Comparison of ENCODE assay signal across 5 worm cellular contexts in the genomic region with DNA sequence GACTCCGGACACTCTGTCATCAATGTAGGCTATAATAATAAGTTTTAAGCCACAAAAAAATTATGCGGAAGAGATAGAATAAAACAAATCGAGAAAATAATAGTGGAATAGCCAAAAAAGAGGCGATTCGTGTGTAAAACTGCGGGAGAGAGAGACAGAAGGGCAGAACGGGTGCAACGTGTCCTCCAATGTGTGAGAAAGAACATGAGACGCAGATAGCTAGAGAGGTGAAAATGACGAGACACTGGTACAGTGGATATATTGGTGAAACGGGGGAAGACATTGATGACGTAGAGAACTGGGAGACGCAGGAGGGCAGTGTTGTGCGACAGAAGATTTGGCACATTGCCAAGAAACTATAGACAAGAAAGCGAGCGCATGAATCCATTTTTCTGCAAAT.
TF ChIP-seq lines count a peak whose summit lies in the region.

A gene (minus strand): TSS at position 101 of the 400 bp plus-strand sequence.

TF ChIP-seq in whole organism, L1 larva, 84 proteins besides CTCF, POLR2A, EP300 and RAD21 (continues in another document):
- TF ChIP-seq mef-2 (tag; optimal IDR thresholded peaks at IDR 0.05; lab: Kevin White, UChicago) (peak; percentile 64), pqm-1 (tag; optimal IDR thresholded peaks at IDR 0.05; lab: Kevin White, UChicago) (no peak), sptf-1 (tag; optimal IDR thresholded peaks at IDR 0.05; lab: Kevin White, UChicago) (no peak), nhr-11 (tag; optimal IDR thresholded peaks at IDR 0.05; lab: Kevin White, UChicago) (peak; percentile 71), mep-1 (tag; optimal IDR thresholded peaks at IDR 0.05; lab: Kevin White, UChicago) (peak; percentile 68), nhr-90 (tag; optimal IDR thresholded peaks at IDR 0.05; lab: Kevin White, UChicago; ENCODE audit: poor library complexity) (peak; percentile 79), unc-62 (GFP tag; optimal IDR thresholded peaks at IDR 0.05; lab: Kevin White, UChicago) (no peak), nhr-20 (tag; optimal IDR thresholded peaks at IDR 0.05; lab: Kevin White, UChicago) (peak; percentile 87), lin-15B (tag; optimal IDR thresholded peaks at IDR 0.05; lab: Kevin White, UChicago) (no peak), fos-1 (tag; optimal IDR thresholded peaks at IDR 0.05; lab: Kevin White, UChicago) (peak; percentile 81), snu-23 (GFP tag; optimal IDR thresholded peaks at IDR 0.05; lab: Kevin White, UChicago) (peak; percentile 87), ceh-63 (GFP tag; optimal IDR thresholded peaks at IDR 0.05; lab: Kevin White, UChicago) (no peak), F16B12.6 (tag; optimal IDR thresholded peaks at IDR 0.05; lab: Kevin White, UChicago) (peak; percentile 42), C34B4.2 (tag; optimal IDR thresholded peaks at IDR 0.05; lab: Kevin White, UChicago) (no peak), lin-39 (tag; optimal IDR thresholded peaks at IDR 0.05; lab: Kevin White, UChicago) (peak; percentile 53), unc-86 (tag; optimal IDR thresholded peaks at IDR 0.05; lab: Kevin White, UChicago) (peak; percentile 71), lin-35 (GFP tag; optimal IDR thresholded peaks at IDR 0.05; lab: Kevin White, UChicago) (peak; percentile 62 to 65)

TF ChIP-seq in whole organism, L3 larva, 47 proteins besides CTCF, POLR2A, EP300 and RAD21 (continues in another document):
- TF ChIP-seq sea-2 (GFP tag; optimal IDR thresholded peaks at IDR 0.05; lab: Kevin White, UChicago) = no peak
- TF ChIP-seq snpc-4 (tag; optimal IDR thresholded peaks at IDR 0.05; lab: Kevin White, UChicago) = peak; percentile 23
- TF ChIP-seq nhr-23 (tag; optimal IDR thresholded peaks at IDR 0.05; lab: Kevin White, UChicago) = peak; percentile 90
- peak; percentile 79 for TF ChIP-seq skn-1 (tag; optimal IDR thresholded peaks at IDR 0.05; lab: Kevin White, UChicago)
- peak; percentile 81 for TF ChIP-seq fkh-2 (tag; optimal IDR thresholded peaks at IDR 0.05; lab: Kevin White, UChicago)
- TF ChIP-seq ztf-11 (tag; optimal IDR thresholded peaks at IDR 0.05; lab: Kevin White, UChicago) = no peak
- peak; percentile 57 for TF ChIP-seq elt-1 (tag; optimal IDR thresholded peaks at IDR 0.05; lab: Kevin White, UChicago)
- no peak for TF ChIP-seq pha-4 (tag; optimal IDR thresholded peaks at IDR 0.05; lab: Kevin White, UChicago)
- TF ChIP-seq nhr-76 (tag; optimal IDR thresholded peaks at IDR 0.05; lab: Kevin White, UChicago) = peak; percentile 52
- peak; percentile 50 for TF ChIP-seq nhr-11 (tag; optimal IDR thresholded peaks at IDR 0.05; lab: Kevin White, UChicago)
- TF ChIP-seq nhr-67 (tag; optimal IDR thresholded peaks at IDR 0.05; lab: Kevin White, UChicago) = no peak
- TF ChIP-seq ceh-82 (tag; optimal IDR thresholded peaks at IDR 0.05; lab: Kevin White, UChicago) = peak; percentile 74
- peak; percentile 11 for TF ChIP-seq pqm-1 (tag; optimal IDR thresholded peaks at IDR 0.05; lab: Kevin White, UChicago)
- no peak for TF ChIP-seq fos-1 (tag; optimal IDR thresholded peaks at IDR 0.05; lab: Kevin White, UChicago)
- TF ChIP-seq nhr-12 (tag; optimal IDR thresholded peaks at IDR 0.05; lab: Kevin White, UChicago) = no peak
- TF ChIP-seq aly-2 (tag; optimal IDR thresholded peaks at IDR 0.05; lab: Kevin White, UChicago) = no peak
- TF ChIP-seq jun-1 (tag; optimal IDR thresholded peaks at IDR 0.05; lab: Kevin White, UChicago) = peak; percentile 55
- no peak for TF ChIP-seq nhr-28 (tag; optimal IDR thresholded peaks at IDR 0.05; lab: Kevin White, UChicago)
- TF ChIP-seq ceh-9 (tag; optimal IDR thresholded peaks at IDR 0.05; lab: Kevin White, UChicago) = no peak

TF ChIP-seq in whole organism, early embryonic, 17 proteins besides CTCF, POLR2A, EP300 and RAD21:
- TF ChIP-seq sea-1 (GFP tag; conservative IDR thresholded peaks at IDR 0.05; lab: Robert Waterston, UW) (no peak), hmbx-1 (tag; optimal IDR thresholded peaks at IDR 0.05; lab: Kevin White, UChicago) (no peak), hmg-4 (GFP tag; optimal IDR thresholded peaks at IDR 0.05; lab: Kevin White, UChicago) (peak; percentile 34), ceh-13 (GFP tag; optimal IDR thresholded peaks at IDR 0.05; lab: Kevin White, UChicago) (no peak), ama-1 (optimal IDR thresholded peaks at IDR 0.05; lab: Kevin White, UChicago) (no peak), tbx-11 (GFP tag; IDR thresholded peaks at IDR 0.05; lab: Robert Waterston, UW) (no peak), aly-1 (tag; optimal IDR thresholded peaks at IDR 0.05; lab: Kevin White, UChicago) (no peak), F13C5.2 (tag; optimal IDR thresholded peaks at IDR 0.05; lab: Kevin White, UChicago) (peak; percentile 61), scrt-1 (GFP tag; IDR thresholded peaks at IDR 0.05; lab: Robert Waterston, UW) (no peak), pes-1 (GFP tag; IDR thresholded peaks at IDR 0.05; lab: Robert Waterston, UW) (no peak), B0310.2 (tag; optimal IDR thresholded peaks at IDR 0.05; lab: Kevin White, UChicago) (no peak), ceh-36 (tag; optimal IDR thresholded peaks at IDR 0.05; lab: Kevin White, UChicago) (no peak)

TF ChIP-seq in whole organism, midembryonic, 9 proteins besides CTCF, POLR2A, EP300 and RAD21:
- TF ChIP-seq ref-1 (GFP tag; conservative IDR thresholded peaks at IDR 0.05; lab: Robert Waterston, UW) = no peak
- 0 out of 2 replicates have a peak, but pooled peaks have one; percentile 36 for TF ChIP-seq ztf-23 (GFP tag; IDR thresholded peaks at IDR 0.05; lab: Robert Waterston, UW)
- TF ChIP-seq flt-1 (GFP tag; IDR thresholded peaks at IDR 0.05; lab: Robert Waterston, UW) = no peak
- peak; percentile 68 for TF ChIP-seq cog-1 (tag; optimal IDR thresholded peaks at IDR 0.05; lab: Kevin White, UChicago)
- TF ChIP-seq ztf-29 (GFP tag; IDR thresholded peaks at IDR 0.05; lab: Robert Waterston, UW) = no peak
TF ChIP-seq in whole organism, midembryonic: peak in this region for 2.

TF ChIP-seq in whole organism, young adult, 124 proteins besides CTCF, POLR2A, EP300 and RAD21 (continues in another document):
- TF ChIP-seq ztf-25 (GFP tag; IDR thresholded peaks at IDR 0.05; lab: Robert Waterston, UW) (no peak), zfh-2 (GFP tag; conservative IDR thresholded peaks at IDR 0.05; lab: Robert Waterston, UW) (peak; percentile 49; the same call in 1 of the 2 replicates), tbx-9 (tag; optimal IDR thresholded peaks at IDR 0.05; lab: Kevin White, UChicago; ENCODE audit: borderline replicate concordance) (no peak), Y67H2A.10 (GFP tag; conservative IDR thresholded peaks at IDR 0.05; lab: Robert Waterston, UW) (no peak), die-1 (tag; optimal IDR thresholded peaks at IDR 0.05; lab: Kevin White, UChicago) (peak; percentile 42), nhr-27 (tag; optimal IDR thresholded peaks at IDR 0.05; lab: Kevin White, UChicago) (no peak), attf-5 (GFP tag; optimal IDR thresholded peaks at IDR 0.05; lab: Kevin White, UChicago) (peak; percentile 28), F49E8.2 (tag; optimal IDR thresholded peaks at IDR 0.05; lab: Kevin White, UChicago; ENCODE audit: insufficient read depth) (no peak), madf-3 (GFP tag; IDR thresholded peaks at IDR 0.05; lab: Robert Waterston, UW) (no peak), snpc-4 (GFP tag; optimal IDR thresholded peaks at IDR 0.05; lab: Kevin White, UChicago) (no peak), snpc-4 (tag; optimal IDR thresholded peaks at IDR 0.05; lab: Kevin White, UChicago) (peak in 1 of 4 experiments; percentile 6), gei-17 (GFP tag; optimal IDR thresholded peaks at IDR 0.05; lab: Kevin White, UChicago) (peak; percentile 43), ceh-58 (GFP tag; IDR thresholded peaks at IDR 0.05; lab: Robert Waterston, UW) (no peak), unc-130 (GFP tag; optimal IDR thresholded peaks at IDR 0.05; lab: Kevin White, UChicago) (no peak), ccch-3 (GFP tag; optimal IDR thresholded peaks at IDR 0.05; lab: Kevin White, UChicago) (no peak), nhr-179 (tag; optimal IDR thresholded peaks at IDR 0.05; lab: Kevin White, UChicago) (no peak), snpc-1.3 (tag; optimal IDR thresholded peaks at IDR 0.05; lab: Kevin White, UChicago; ENCODE audit: insufficient read depth) (no peak), unc-62 (GFP tag; optimal IDR thresholded peaks at IDR 0.05; lab: Kevin White, UChicago) (peak; percentile 5), hmg-1.2 (GFP tag; IDR thresholded peaks at IDR 0.05; lab: Robert Waterston, UW) (peak; percentile 67; the same call in 1 of the 2 replicates), ZK185.1 (tag; optimal IDR thresholded peaks at IDR 0.05; lab: Kevin White, UChicago; ENCODE audit: poor library complexity, severe bottlenecking) (peak; percentile 38), hmg-20 (GFP tag; IDR thresholded peaks at IDR 0.05; lab: Robert Waterston, UW) (no peak), F39B2.1 (GFP tag; IDR thresholded peaks at IDR 0.05; lab: Robert Waterston, UW) (no peak), sdz-38 (tag; optimal IDR thresholded peaks at IDR 0.05; lab: Kevin White, UChicago) (no peak), nfya-2 (GFP tag; IDR thresholded peaks at IDR 0.05; lab: Robert Waterston, UW) (no peak), athp-1 (tag; optimal IDR thresholded peaks at IDR 0.05; lab: Kevin White, UChicago) (no peak), tbp1 (GFP tag; optimal IDR thresholded peaks at IDR 0.05; lab: Kevin White, UChicago) (peak; percentile 8), let-607 (tag; optimal IDR thresholded peaks at IDR 0.05; lab: Kevin White, UChicago) (peak in 1 of 2 experiments; percentile 22), lin-26 (GFP tag; IDR thresholded peaks at IDR 0.05; lab: Robert Waterston, UW) (no peak), attf-3 (GFP tag; conservative IDR thresholded peaks at IDR 0.05; lab: Robert Waterston, UW) (no peak), ceh-79 (tag; optimal IDR thresholded peaks at IDR 0.05; lab: Kevin White, UChicago) (no peak), F55B11.4 (tag; optimal IDR thresholded peaks at IDR 0.05; lab: Kevin White, UChicago; ENCODE audit: borderline replicate concordance, insufficient read depth) (no peak), ztf-18 (tag; optimal IDR thresholded peaks at IDR 0.05; lab: Kevin White, UChicago) (no peak), K12H6.12 (tag; optimal IDR thresholded peaks at IDR 0.05; lab: Kevin White, UChicago) (peak; percentile 56), ztf-26 (tag; optimal IDR thresholded peaks at IDR 0.05; lab: Kevin White, UChicago) (peak; percentile 24), B0019.2 (GFP tag; conservative IDR thresholded peaks at IDR 0.05; lab: Robert Waterston, UW) (no peak), F33H1.4 (GFP tag; IDR thresholded peaks at IDR 0.05; lab: Robert Waterston, UW) (no peak), atf-7 (tag; optimal IDR thresholded peaks at IDR 0.05; lab: Kevin White, UChicago) (peak; percentile 60), Y79H2A.3 (GFP tag; conservative IDR thresholded peaks at IDR 0.05; lab: Robert Waterston, UW) (no peak), ceh-27 (GFP tag; optimal IDR thresholded peaks at IDR 0.05; lab: Kevin White, UChicago) (peak; percentile 59), somi-1 (GFP tag; optimal IDR thresholded peaks at IDR 0.05; lab: Kevin White, UChicago) (peak; percentile 18)
